Fruit fly (Drosophila melanogaster) whole organism, adult: ENCODE measurements around the gene CG43339.

ENCODE experiments used
- CG11617 ChIP-seq: fragments of 200-800 bp; sonication (Bioruptor generic); optimal IDR thresholded peaks from 2 replicates; lab custom pipeline; 2017; ENCODE audit warnings: mild to moderate bottlenecking, missing biosample characterization, missing genetic modification reagents, missing genetic modification characterization
- CG12768 ChIP-seq: fragments of 200-800 bp; sonication (Bioruptor generic); optimal IDR thresholded peaks from 2 replicates; lab custom pipeline; 2017; ENCODE audit warnings: missing biosample characterization, missing genetic modification characterization, mild to moderate bottlenecking, moderate library complexity, missing genetic modification reagents
- CG14711 ChIP-seq: fragments of 200-800 bp; sonication (Bioruptor generic); optimal IDR thresholded peaks from 2 replicates; lab custom pipeline; 2018; ENCODE audit warnings: missing biosample characterization, mild to moderate bottlenecking, missing genetic modification characterization, moderate library complexity
- CG1620 ChIP-seq: fragments of 200-800 bp; sonication (Bioruptor generic); optimal IDR thresholded peaks from 2 replicates; lab custom pipeline; 2016; ENCODE audit warnings: missing biosample characterization, missing genetic modification characterization
- CG33017 ChIP-seq: fragments of 200-800 bp; sonication (Bioruptor generic); optimal IDR thresholded peaks from 2 replicates; lab custom pipeline; 2018; ENCODE audit warnings: missing biosample characterization, mild to moderate bottlenecking, missing genetic modification characterization, moderate library complexity
- CG5204 ChIP-seq: fragments of 200-800 bp; sonication (Bioruptor generic); optimal IDR thresholded peaks from 2 replicates; lab custom pipeline; 2016; ENCODE audit warnings: missing biosample characterization, missing genetic modification characterization
- CG7045 ChIP-seq: fragments of 200-800 bp; sonication (Bioruptor generic); optimal IDR thresholded peaks from 2 replicates; lab custom pipeline; 2017; ENCODE audit warnings: missing biosample characterization, mild to moderate bottlenecking, missing genetic modification characterization
- CG7101 ChIP-seq: fragments of 200-800 bp; sonication (Bioruptor generic); optimal IDR thresholded peaks from 2 replicates; lab custom pipeline; 2018; ENCODE audit warnings: missing biosample characterization, mild to moderate bottlenecking, missing genetic modification characterization, moderate library complexity
- Clk ChIP-seq: fragments of 200-800 bp; sonication (Bioruptor generic); optimal IDR thresholded peaks from 2 replicates; lab custom pipeline; 2017; ENCODE audit warnings: missing biosample characterization, missing genetic modification characterization
- Crg-1 ChIP-seq: fragments of 200-800 bp; sonication (Bioruptor generic); optimal IDR thresholded peaks from 2 replicates; lab custom pipeline; 2016; ENCODE audit warnings: missing biosample characterization, missing genetic modification characterization
- Hr96 ChIP-seq: fragments of 200-800 bp; sonication (Bioruptor generic); optimal IDR thresholded peaks from 2 replicates; lab custom pipeline; 2016; ENCODE audit warnings: missing biosample characterization, missing genetic modification characterization
- Mnt ChIP-seq: fragments of 200-800 bp; sonication (Bioruptor generic); optimal IDR thresholded peaks from 2 replicates; lab custom pipeline; 2016; ENCODE audit warnings: missing biosample characterization, mild to moderate bottlenecking, missing genetic modification characterization
- bab1 ChIP-seq: fragments of 200-800 bp; sonication (Bioruptor generic); optimal IDR thresholded peaks from 3 replicates; lab custom pipeline; 2019; ENCODE audit warnings: missing biosample characterization, mild to moderate bottlenecking, missing genetic modification characterization, moderate library complexity
- cic ChIP-seq: fragments of 200-800 bp; sonication (Bioruptor generic); optimal IDR thresholded peaks from 2 replicates; lab custom pipeline; 2017; ENCODE audit warnings: missing biosample characterization, mild to moderate bottlenecking, missing genetic modification characterization, moderate library complexity
- cnc ChIP-seq, 2 experiments: fragments of >200 bp; optimal IDR thresholded peaks; 2 replicates each; lab custom pipeline; 2017
- kay ChIP-seq: fragments of 200-800 bp; sonication (Bioruptor generic); peaks from one replicate; lab custom pipeline; 2016; ENCODE audit warnings: missing biosample characterization, missing genetic modification characterization, borderline replicate concordance
- ovo ChIP-seq: fragments of 200-800 bp; sonication (Bioruptor generic); optimal IDR thresholded peaks from 2 replicates; lab custom pipeline; 2016; ENCODE audit warnings: missing biosample characterization, missing genetic modification characterization
- pad ChIP-seq: fragments of 200-800 bp; sonication (Bioruptor generic); optimal IDR thresholded peaks from 3 replicates; lab custom pipeline; 2017; ENCODE audit warnings: missing biosample characterization, missing genetic modification characterization, mild to moderate bottlenecking, moderate library complexity, missing genetic modification reagents
- tj ChIP-seq: fragments of 200-800 bp; sonication (Bioruptor generic); optimal IDR thresholded peaks from 3 replicates; lab custom pipeline; 2017; ENCODE audit warnings: missing biosample characterization, mild to moderate bottlenecking, missing genetic modification characterization, moderate library complexity
- toe ChIP-seq: fragments of 200-800 bp; sonication (Bioruptor generic); optimal IDR thresholded peaks from 2 replicates; lab custom pipeline; 2016; ENCODE audit warnings: missing biosample characterization, missing genetic modification characterization

The CG43339 gene

dm6 chr2L:18629144-18629543, 43.9 kb downstream of the CG43339 start:
- TF ChIP-seq Mnt (GFP tag; lab: Kevin White, UChicago) (peak; percentile 10), CG7101 (tag; lab: Kevin White, UChicago) (no peak)

- TF ChIP-seq CG14711 (tag; lab: Kevin White, UChicago), result no peak
Measured at dm6 chr2L:18628104-18628503, 45.0 kb downstream of the CG43339 start.

- TF ChIP-seq CG7045 (GFP tag; lab: Kevin White, UChicago) (no peak), ovo (GFP tag; lab: Kevin White, UChicago) (no peak), CG5204 (GFP tag; lab: Kevin White, UChicago) (no peak), kay (GFP tag; lab: Kevin White, UChicago) (no peak), CG7101 (tag; lab: Kevin White, UChicago) (peak; percentile 9), CG12768 (no peak), Clk (GFP tag; lab: Kevin White, UChicago) (no peak), Mnt (GFP tag; lab: Kevin White, UChicago) (no peak), cic (GFP tag; lab: Kevin White, UChicago) (peak; percentile 23), CG11617 (GFP tag; lab: Kevin White, UChicago) (no peak), toe (GFP tag; lab: Kevin White, UChicago) (no peak), tj (GFP tag; lab: Kevin White, UChicago) (peak; percentile 81), pad (GFP tag; lab: Kevin White, UChicago) (no peak), CG14711 (tag; lab: Kevin White, UChicago) (no peak), bab1 (GFP tag; lab: Kevin White, UChicago) (no peak)
Measured at dm6 chr2L:18626987-18627386, 46.1 kb downstream of the CG43339 start.

- TF ChIP-seq Crg-1 (GFP tag; lab: Kevin White, UChicago) (no peak), pad (GFP tag; lab: Kevin White, UChicago) (no peak), CG5204 (GFP tag; lab: Kevin White, UChicago) (no peak), kay (GFP tag; lab: Kevin White, UChicago) (no peak), CG12768 (no peak), CG1620 (GFP tag; lab: Kevin White, UChicago) (no peak), Clk (GFP tag; lab: Kevin White, UChicago) (no peak), ovo (GFP tag; lab: Kevin White, UChicago) (no peak), bab1 (GFP tag; lab: Kevin White, UChicago) (no peak), CG7101 (tag; lab: Kevin White, UChicago) (no peak), cnc (optimal IDR thresholded peaks at IDR 0.05; lab: Kevin White, UChicago) (no peak), CG14711 (tag; lab: Kevin White, UChicago) (no peak), CG11617 (GFP tag; lab: Kevin White, UChicago) (no peak), CG33017 (tag; lab: Kevin White, UChicago) (no peak), Mnt (GFP tag; lab: Kevin White, UChicago) (no peak), cic (GFP tag; lab: Kevin White, UChicago) (no peak)
Measured at dm6 chr2L:18625470-18625869, 47.6 kb downstream of the CG43339 start.

- TF ChIP-seq CG5204 (GFP tag; lab: Kevin White, UChicago), result no peak
- no peak for TF ChIP-seq Hr96 (GFP tag; lab: Kevin White, UChicago)
- TF ChIP-seq CG7045 (GFP tag; lab: Kevin White, UChicago), result peak; percentile 0
- TF ChIP-seq Crg-1 (GFP tag; lab: Kevin White, UChicago), result no peak
- TF ChIP-seq ovo (GFP tag; lab: Kevin White, UChicago), result no peak
- peak; percentile 32 for TF ChIP-seq cic (GFP tag; lab: Kevin White, UChicago)
- no peak for TF ChIP-seq bab1 (GFP tag; lab: Kevin White, UChicago)
- TF ChIP-seq cnc (optimal IDR thresholded peaks at IDR 0.05; lab: Kevin White, UChicago), result no peak
- no peak for TF ChIP-seq pad (GFP tag; lab: Kevin White, UChicago)
- no peak for TF ChIP-seq CG1620 (GFP tag; lab: Kevin White, UChicago)
- no peak for TF ChIP-seq toe (GFP tag; lab: Kevin White, UChicago)
- TF ChIP-seq kay (GFP tag; lab: Kevin White, UChicago), result no peak
- TF ChIP-seq CG14711 (tag; lab: Kevin White, UChicago), result no peak
- no peak for TF ChIP-seq Mnt (GFP tag; lab: Kevin White, UChicago)
- TF ChIP-seq CG11617 (GFP tag; lab: Kevin White, UChicago), result no peak
- no peak for TF ChIP-seq CG12768
- peak; percentile 29 for TF ChIP-seq CG7101 (tag; lab: Kevin White, UChicago)
- TF ChIP-seq Clk (GFP tag; lab: Kevin White, UChicago), result no peak
- TF ChIP-seq CG33017 (tag; lab: Kevin White, UChicago), result peak; percentile 49
- TF ChIP-seq tj (GFP tag; lab: Kevin White, UChicago), result no peak
Measured at dm6 chr2L:18625009-18625408, 48.1 kb downstream of the CG43339 start.

- no peak for TF ChIP-seq cnc (optimal IDR thresholded peaks at IDR 0.05; lab: Kevin White, UChicago)
- no peak for TF ChIP-seq ovo (GFP tag; lab: Kevin White, UChicago)
- TF ChIP-seq Hr96 (GFP tag; lab: Kevin White, UChicago), result no peak
- no peak for TF ChIP-seq CG7045 (GFP tag; lab: Kevin White, UChicago)
- no peak for TF ChIP-seq Clk (GFP tag; lab: Kevin White, UChicago)
- no peak for TF ChIP-seq CG12768
- TF ChIP-seq CG33017 (tag; lab: Kevin White, UChicago), result no peak
- no peak for TF ChIP-seq tj (GFP tag; lab: Kevin White, UChicago)
- no peak for TF ChIP-seq CG14711 (tag; lab: Kevin White, UChicago)
- no peak for TF ChIP-seq CG11617 (GFP tag; lab: Kevin White, UChicago)
- TF ChIP-seq CG5204 (GFP tag; lab: Kevin White, UChicago), result no peak
- no peak for TF ChIP-seq CG1620 (GFP tag; lab: Kevin White, UChicago)
- no peak for TF ChIP-seq kay (GFP tag; lab: Kevin White, UChicago)
- TF ChIP-seq toe (GFP tag; lab: Kevin White, UChicago), result no peak
- TF ChIP-seq pad (GFP tag; lab: Kevin White, UChicago), result no peak
- no peak for TF ChIP-seq cic (GFP tag; lab: Kevin White, UChicago)
- no peak for TF ChIP-seq Mnt (GFP tag; lab: Kevin White, UChicago)
- no peak for TF ChIP-seq bab1 (GFP tag; lab: Kevin White, UChicago)
- TF ChIP-seq CG7101 (tag; lab: Kevin White, UChicago), result no peak
- TF ChIP-seq Crg-1 (GFP tag; lab: Kevin White, UChicago), result no peak
Measured at dm6 chr2L:18624362-18624761, 48.7 kb downstream of the CG43339 start.
